Worm (Caenorhabditis elegans) whole organism, young adult: ENCODE measurements around the gene vha-2.

ENCODE experiments used
- K11D2.4 ChIP-seq: fragments of 200-800 bp; sonication (Bioruptor generic); IDR thresholded peaks from 2 replicates; pipeline ENCODE4 v1.3.6; 2022; ENCODE audit warnings: missing genetic modification reagents, missing genetic modification characterization, missing compliant biosample characterization
- Y95B8A.8 ChIP-seq: fragments of 200-800 bp; sonication (Bioruptor generic); IDR thresholded peaks from 2 replicates; pipeline ENCODE4 v1.3.6; 2022; ENCODE audit warnings: missing genetic modification reagents, missing genetic modification characterization, missing compliant biosample characterization
- cebp-2 ChIP-seq: fragments of 200-800 bp; sonication (Bioruptor generic); IDR thresholded peaks from 2 replicates; pipeline ENCODE4 v1.3.6; 2022; ENCODE audit warnings: missing genetic modification characterization, missing compliant biosample characterization
- dpl-1 ChIP-seq: fragments of 150-350 bp; optimal IDR thresholded peaks from 2 replicates; lab custom pipeline; 2014; ENCODE audit warnings: missing biosample characterization, missing genetic modification reagents, missing genetic modification characterization
- lin-35 ChIP-seq, 3 experiments: fragments of 150-350 bp in 2 of 3; sonication (generic microtip) in 1 of 3; optimal IDR thresholded peaks; 2 replicates each; lab custom pipeline; 2014 to 2018; ENCODE audit warnings: missing biosample characterization in 3 of 3, missing genetic modification characterization in 3 of 3, missing genetic modification reagents in 3 of 3
- tbx-9 ChIP-seq: sonication (generic microtip); optimal IDR thresholded peaks from 2 replicates; lab custom pipeline; 2016; ENCODE audit warnings: borderline replicate concordance, missing genetic modification characterization, inconsistent platforms, missing compliant biosample characterization
- unc-62 ChIP-seq: fragments of 150-350 bp; optimal IDR thresholded peaks from 2 replicates; lab custom pipeline; 2014; ENCODE audit warnings: missing biosample characterization, missing genetic modification reagents, missing genetic modification characterization

ce11 chrIII:9782483-9783081, 618 bp downstream of the vha-2 start, which contains the start of gene R10E11.6:
- TF ChIP-seq K11D2.4 (GFP tag; lab: Robert Waterston, UW): no peak
- no peak for TF ChIP-seq dpl-1 (GFP tag; lab: Kevin White, UChicago)
- TF ChIP-seq unc-62: no peak
- TF ChIP-seq tbx-9: no peak
- TF ChIP-seq Y95B8A.8 (GFP tag; lab: Robert Waterston, UW): no peak
- no peak for TF ChIP-seq lin-35 (GFP tag; optimal IDR thresholded peaks at IDR 0.05; lab: Kevin White, UChicago)
- TF ChIP-seq cebp-2 (GFP tag; lab: Robert Waterston, UW): no peak
